Fruit fly (Drosophila melanogaster) whole organism, wandering third instar larva: Measurements from ENCODE around the gene Sec5.

Experiments
- Abd-B ChIP-seq: fragments of >200 bp; optimal IDR thresholded peaks from 2 replicates; lab custom pipeline; 2017; ENCODE audit warnings: missing biosample characterization, missing genetic modification characterization
- CG32264 ChIP-seq: fragments of 200-800 bp; sonication (Bioruptor generic); optimal IDR thresholded peaks from 2 replicates; lab custom pipeline; 2016; ENCODE audit warnings: missing biosample characterization, missing genetic modification characterization
- CrebA ChIP-seq: fragments of 200-800 bp; sonication (Bioruptor generic); optimal IDR thresholded peaks from 2 replicates; lab custom pipeline; 2016; ENCODE audit warnings: missing biosample characterization, mild to moderate bottlenecking, missing genetic modification characterization, borderline replicate concordance
- Dfd ChIP-seq: fragments of >200 bp; optimal IDR thresholded peaks from 2 replicates; lab custom pipeline; 2017; ENCODE audit warnings: missing biosample characterization, missing genetic modification characterization
- Dif ChIP-seq: fragments of 200-275, 200-300 bp; sonication (Bioruptor generic); optimal IDR thresholded peaks from 2 replicates; lab custom pipeline; 2018; ENCODE audit warnings: missing biosample characterization, missing genetic modification characterization; ENCODE audit not compliant: partially characterized antibody
- GATAd ChIP-seq: sonication (Bioruptor generic); optimal IDR thresholded peaks from 2 replicates; lab custom pipeline; 2016; ENCODE audit warnings: missing biosample characterization, missing genetic modification characterization
- HLH106 ChIP-seq: fragments of 200-800 bp; optimal IDR thresholded peaks from 3 replicates; lab custom pipeline; 2019; ENCODE audit warnings: missing biosample characterization, mild to moderate bottlenecking, missing genetic modification characterization, moderate library complexity
- Hnf4 ChIP-seq: fragments of 200-800 bp; sonication (Bioruptor generic); optimal IDR thresholded peaks from 2 replicates; lab custom pipeline; 2016; ENCODE audit warnings: missing biosample characterization, mild to moderate bottlenecking, missing genetic modification characterization
- Hr78 ChIP-seq: fragments of >200 bp; optimal IDR thresholded peaks from 2 replicates; lab custom pipeline; 2017; ENCODE audit warnings: missing biosample characterization, missing genetic modification characterization
- Hr83 ChIP-seq: fragments of 200-300 bp; sonication (Bioruptor generic); optimal IDR thresholded peaks from 2 replicates; lab custom pipeline; 2016; ENCODE audit warnings: missing biosample characterization, mild to moderate bottlenecking, missing genetic modification characterization, moderate library complexity; ENCODE audit not compliant: poor library complexity, severe bottlenecking
- Jra ChIP-seq: sonication (Bioruptor generic); optimal IDR thresholded peaks from 2 replicates; lab custom pipeline; 2016; ENCODE audit warnings: missing biosample characterization, missing genetic modification characterization
- Mio ChIP-seq: sonication (Bioruptor generic); optimal IDR thresholded peaks from 2 replicates; lab custom pipeline; 2016; ENCODE audit warnings: missing biosample characterization, missing genetic modification characterization
- Myc ChIP-seq: fragments of >200 bp; optimal IDR thresholded peaks from 2 replicates; lab custom pipeline; 2017
- N ChIP-seq: fragments of >200 bp; optimal IDR thresholded peaks from 2 replicates; lab custom pipeline; 2018; ENCODE audit warnings: missing biosample characterization, missing external identifiers, missing genetic modification characterization
- OdsH ChIP-seq: fragments of 200-800 bp; sonication (Bioruptor generic); optimal IDR thresholded peaks from 2 replicates; lab custom pipeline; 2016; ENCODE audit warnings: missing biosample characterization, mild to moderate bottlenecking, missing genetic modification characterization
- Rel ChIP-seq, 2 experiments: fragments of 200-800 bp; sonication (Bioruptor generic) in 1 of 2; optimal IDR thresholded peaks; 2 replicates in 1 of 2; 3 replicates in 1 of 2; lab custom pipeline; 2016 to 2019; ENCODE audit warnings: mild to moderate bottlenecking in 2 of 2, missing biosample characterization in 2 of 2, missing genetic modification characterization in 2 of 2, moderate library complexity in 1 of 2
- Sp1 ChIP-seq: fragments of 200-800 bp; sonication (Bioruptor generic); optimal IDR thresholded peaks from 3 replicates; lab custom pipeline; 2019; ENCODE audit warnings: missing biosample characterization, mild to moderate bottlenecking, missing genetic modification characterization, moderate library complexity
- Vsx2 ChIP-seq: fragments of 200-300, 225-300 bp; sonication (Bioruptor generic); optimal IDR thresholded peaks from 2 replicates; lab custom pipeline; 2018; ENCODE audit warnings: missing biosample characterization, missing genetic modification characterization; ENCODE audit not compliant: partially characterized antibody
- br ChIP-seq: fragments of 200-800 bp; sonication (Bioruptor generic); optimal IDR thresholded peaks from 2 replicates; lab custom pipeline; 2016; ENCODE audit warnings: missing biosample characterization, missing genetic modification characterization
- dl ChIP-seq, 2 experiments: fragments of 175-275, 200-275 bp in 1 of 2; fragments of 200-275 bp in 1 of 2; sonication (Bioruptor generic); optimal IDR thresholded peaks; lab custom pipeline; 2018; ENCODE audit warnings: mild to moderate bottlenecking in 2 of 2, missing biosample characterization in 2 of 2, missing genetic modification characterization in 2 of 2, moderate library complexity in 2 of 2; ENCODE audit not compliant: partially characterized antibody in 2 of 2, insufficient read depth in 1 of 2
- dmrt93B ChIP-seq: fragments of 200-800 bp; sonication (Bioruptor generic); optimal IDR thresholded peaks from 2 replicates; lab custom pipeline; 2018; ENCODE audit warnings: missing biosample characterization, mild to moderate bottlenecking, missing genetic modification characterization
- dsf ChIP-seq: sonication (Bioruptor generic); optimal IDR thresholded peaks from 2 replicates; lab custom pipeline; 2016; ENCODE audit warnings: missing biosample characterization, missing genetic modification characterization, borderline replicate concordance
- foxo ChIP-seq, 2 experiments: fragments of 200-800 bp; sonication (Bioruptor generic); optimal IDR thresholded peaks; 2 replicates in 1 of 2; 3 replicates in 1 of 2; lab custom pipeline; 2016 to 2017; ENCODE audit warnings: missing biosample characterization in 2 of 2, missing genetic modification characterization in 2 of 2
- fru ChIP-seq: fragments of 200-800 bp; sonication (Bioruptor generic); optimal IDR thresholded peaks from 3 replicates; lab custom pipeline; 2016; ENCODE audit warnings: missing biosample characterization, mild to moderate bottlenecking, missing genetic modification characterization
- h ChIP-seq: fragments of 200-800 bp; sonication (Bioruptor generic); optimal IDR thresholded peaks from 3 replicates; lab custom pipeline; 2016; ENCODE audit warnings: missing biosample characterization, mild to moderate bottlenecking, missing genetic modification characterization
- jim ChIP-seq: fragments of 175-275, 200-325 bp; sonication (Bioruptor generic); optimal IDR thresholded peaks from 2 replicates; lab custom pipeline; 2016; ENCODE audit warnings: missing biosample characterization, mild to moderate bottlenecking, missing genetic modification characterization
- lola ChIP-seq: fragments of >200 bp; optimal IDR thresholded peaks from 2 replicates; lab custom pipeline; 2017; ENCODE audit warnings: missing biosample characterization, missing genetic modification characterization
- pan ChIP-seq: fragments of >200 bp; optimal IDR thresholded peaks from 2 replicates; lab custom pipeline; 2017
- psq ChIP-seq: fragments of 200-800 bp; sonication (Bioruptor generic); optimal IDR thresholded peaks from 3 replicates; lab custom pipeline; 2017; ENCODE audit warnings: missing biosample characterization, mild to moderate bottlenecking, missing genetic modification characterization, moderate library complexity
- rgr ChIP-seq: fragments of 200-800 bp; sonication (Bioruptor generic); optimal IDR thresholded peaks from 3 replicates; lab custom pipeline; 2016; ENCODE audit warnings: missing biosample characterization, mild to moderate bottlenecking, missing genetic modification characterization
- sage ChIP-seq: fragments of 200-800 bp; sonication (Bioruptor generic); optimal IDR thresholded peaks from 2 replicates; lab custom pipeline; 2016; ENCODE audit warnings: missing biosample characterization, mild to moderate bottlenecking, missing genetic modification characterization
- sv ChIP-seq: fragments of 200-800 bp; sonication (Bioruptor generic); optimal IDR thresholded peaks from 3 replicates; lab custom pipeline; 2016; ENCODE audit warnings: missing biosample characterization, missing genetic modification characterization
- tai ChIP-seq: sonication (Bioruptor generic); optimal IDR thresholded peaks from 2 replicates; lab custom pipeline; 2016; ENCODE audit warnings: missing biosample characterization, missing genetic modification characterization
- usp ChIP-seq: fragments of >200 bp; optimal IDR thresholded peaks from 2 replicates; lab custom pipeline; 2017; ENCODE audit warnings: missing biosample characterization, missing genetic modification characterization
- woc ChIP-seq: sonication (Bioruptor generic); optimal IDR thresholded peaks from 2 replicates; lab custom pipeline; 2016; ENCODE audit warnings: missing biosample characterization, mild to moderate bottlenecking, missing genetic modification characterization

Gene Sec5

dm6 chr2L:3437068-3437467 is 20.0 kb upstream of the Sec5 start (continued):
- TF ChIP-seq Rel (GFP tag; optimal IDR thresholded peaks at IDR 0.05; lab: Kevin White, UChicago) (no peak), Rel (tag; optimal IDR thresholded peaks at IDR 0.05; lab: Kevin White, UChicago) (peak; percentile 75), fru (GFP tag; lab: Kevin White, UChicago) (peak; percentile 82), tai (GFP tag; lab: Kevin White, UChicago) (peak; percentile 72), br (GFP tag; lab: Kevin White, UChicago) (peak; percentile 95), psq (GFP tag; lab: Kevin White, UChicago) (peak; percentile 79), Dfd (no peak), sv (GFP tag; lab: Kevin White, UChicago) (no peak), OdsH (GFP tag; lab: Kevin White, UChicago) (peak; percentile 93), dl (GFP tag; optimal IDR thresholded peaks at IDR 0.05; lab: Kevin White, UChicago; ENCODE audit: insufficient read depth in 1 of 2, partially characterized antibody in 2 of 2) (no peak), h (GFP tag; lab: Kevin White, UChicago) (peak; percentile 85), Hnf4 (GFP tag; lab: Kevin White, UChicago) (peak; percentile 89), jim (GFP tag; lab: Kevin White, UChicago) (no peak), Jra (GFP tag; lab: Kevin White, UChicago) (peak; percentile 61), dsf (GFP tag; lab: Kevin White, UChicago) (peak; percentile 30), CrebA (GFP tag; lab: Kevin White, UChicago) (peak; percentile 31), N (no peak), GATAd (peak; percentile 28), Hr78 (GFP tag; lab: Kevin White, UChicago) (no peak)

- TF ChIP-seq Vsx2 (GFP tag; lab: Kevin White, UChicago) (no peak), Hr83 (GFP tag; lab: Kevin White, UChicago) (no peak), br (GFP tag; lab: Kevin White, UChicago) (no peak), CrebA (GFP tag; lab: Kevin White, UChicago) (no peak), woc (GFP tag; lab: Kevin White, UChicago) (no peak), pan (lab: Kevin White, UChicago) (no peak), foxo (GFP tag; optimal IDR thresholded peaks at IDR 0.05; lab: Kevin White, UChicago) (no peak), OdsH (GFP tag; lab: Kevin White, UChicago) (no peak), Mio (GFP tag; lab: Kevin White, UChicago) (no peak), tai (GFP tag; lab: Kevin White, UChicago) (no peak), dmrt93B (GFP tag; lab: Kevin White, UChicago) (no peak), sage (no peak)
- TF ChIP-seq, all 38 proteins: peak for 0
Observed at dm6 chr2L:3438078-3438477, 19.0 kb upstream of the Sec5 start.

dm6 chr2L:3439502-3439901 is 17.6 kb upstream of the Sec5 start:
- no peak for TF ChIP-seq N
- TF ChIP-seq dsf (GFP tag; lab: Kevin White, UChicago), result no peak
- no peak for TF ChIP-seq usp (GFP tag; lab: Kevin White, UChicago)
- TF ChIP-seq woc (GFP tag; lab: Kevin White, UChicago), result no peak
- TF ChIP-seq Hr78 (GFP tag; lab: Kevin White, UChicago), result no peak
- no peak for TF ChIP-seq jim (GFP tag; lab: Kevin White, UChicago)
- TF ChIP-seq CG32264, result no peak
- TF ChIP-seq sv (GFP tag; lab: Kevin White, UChicago), result no peak

- TF ChIP-seq CG32264 (no peak), Jra (GFP tag; lab: Kevin White, UChicago) (no peak), Rel (GFP tag; optimal IDR thresholded peaks at IDR 0.05; lab: Kevin White, UChicago) (no peak), Rel (tag; optimal IDR thresholded peaks at IDR 0.05; lab: Kevin White, UChicago) (no peak), psq (GFP tag; lab: Kevin White, UChicago) (peak; percentile 23), Mio (GFP tag; lab: Kevin White, UChicago) (no peak), Dif (GFP tag; lab: Kevin White, UChicago) (no peak), CrebA (GFP tag; lab: Kevin White, UChicago) (no peak), sage (no peak), Abd-B (GFP tag; lab: Kevin White, UChicago) (no peak), Vsx2 (GFP tag; lab: Kevin White, UChicago) (no peak), N (no peak), rgr (GFP tag; lab: Kevin White, UChicago) (no peak), dmrt93B (GFP tag; lab: Kevin White, UChicago) (peak; percentile 19), tai (GFP tag; lab: Kevin White, UChicago) (no peak), br (GFP tag; lab: Kevin White, UChicago) (peak; percentile 46), GATAd (no peak), Sp1 (GFP tag; lab: Kevin White, UChicago) (peak; percentile 23), fru (GFP tag; lab: Kevin White, UChicago) (no peak), pan (lab: Kevin White, UChicago) (no peak), Dfd (no peak), Hnf4 (GFP tag; lab: Kevin White, UChicago) (peak; percentile 47), usp (GFP tag; lab: Kevin White, UChicago) (no peak), lola (GFP tag; lab: Kevin White, UChicago) (no peak), jim (GFP tag; lab: Kevin White, UChicago) (no peak), Myc (no peak), Hr78 (GFP tag; lab: Kevin White, UChicago) (no peak), sv (GFP tag; lab: Kevin White, UChicago) (no peak), woc (GFP tag; lab: Kevin White, UChicago) (no peak), h (GFP tag; lab: Kevin White, UChicago) (no peak), dsf (GFP tag; lab: Kevin White, UChicago) (no peak), foxo (GFP tag; optimal IDR thresholded peaks at IDR 0.05; lab: Kevin White, UChicago) (no peak), Hr83 (GFP tag; lab: Kevin White, UChicago) (no peak), OdsH (GFP tag; lab: Kevin White, UChicago) (peak; percentile 62), HLH106 (peak; percentile 40)
- TF ChIP-seq, all 38 proteins: peak for 7
Observed at dm6 chr2L:3440322-3440721, 16.8 kb upstream of the Sec5 start.
